Worm (Caenorhabditis elegans) whole organism, late embryonic: ENCODE data around the gene F44F4.3.
A peak's percentile ranks its signal among the peaks of the same experiment; 100 is the strongest.

Source experiments
- C08G9.2 ChIP-seq: sonication (generic microtip); optimal IDR thresholded peaks from 2 replicates; lab custom pipeline; 2016; ENCODE audit warnings: mild to moderate bottlenecking, missing genetic modification characterization, moderate library complexity, missing compliant biosample characterization
- C38D4.7 ChIP-seq: fragments of 200-800 bp; sonication (Bioruptor generic); optimal IDR thresholded peaks from 2 replicates; lab custom pipeline; 2018; ENCODE audit warnings: mild to moderate bottlenecking, missing genetic modification characterization, moderate library complexity, missing compliant biosample characterization
- F13H6.1 ChIP-seq: sonication (generic microtip); optimal IDR thresholded peaks from 2 replicates; lab custom pipeline; 2016; ENCODE audit warnings: missing genetic modification characterization, missing compliant biosample characterization
- K02D7.2 ChIP-seq: sonication (generic microtip); optimal IDR thresholded peaks from 2 replicates; lab custom pipeline; 2017; ENCODE audit warnings: mild to moderate bottlenecking, missing genetic modification characterization, missing compliant biosample characterization
- K09A11.1 ChIP-seq: sonication (generic microtip); optimal IDR thresholded peaks from 2 replicates; lab custom pipeline; 2017; ENCODE audit warnings: antibody characterized with exemption, mild to moderate bottlenecking, missing genetic modification characterization, missing compliant biosample characterization; ENCODE audit not compliant: insufficient read depth
- Y22D7AL.16 ChIP-seq: sonication (generic microtip); optimal IDR thresholded peaks from 2 replicates; lab custom pipeline; 2016; ENCODE audit warnings: missing genetic modification characterization, missing compliant biosample characterization
- ahr-1 ChIP-seq: sonication (generic microtip); optimal IDR thresholded peaks from 2 replicates; lab custom pipeline; 2016; ENCODE audit warnings: missing genetic modification characterization, missing compliant biosample characterization
- ceh-22 ChIP-seq: sonication (generic microtip); optimal IDR thresholded peaks from 2 replicates; lab custom pipeline; 2017; ENCODE audit warnings: missing biosample characterization, missing genetic modification characterization
- ceh-30 ChIP-seq: fragments of 150-350 bp; optimal IDR thresholded peaks from 2 replicates; lab custom pipeline; 2014; ENCODE audit warnings: missing biosample characterization, missing genetic modification characterization
- ceh-31 ChIP-seq: sonication (generic microtip); optimal IDR thresholded peaks from 2 replicates; lab custom pipeline; 2016; ENCODE audit warnings: missing genetic modification characterization, missing compliant biosample characterization
- ceh-48 ChIP-seq: sonication (generic microtip); optimal IDR thresholded peaks from 2 replicates; lab custom pipeline; 2016; ENCODE audit warnings: missing genetic modification characterization, inconsistent platforms, missing compliant biosample characterization
- che-1 ChIP-seq: sonication (generic microtip); optimal IDR thresholded peaks from 2 replicates; lab custom pipeline; 2016; ENCODE audit warnings: mild to moderate bottlenecking, missing genetic modification characterization, missing compliant biosample characterization
- dmd-4 ChIP-seq: sonication (generic microtip); optimal IDR thresholded peaks from 2 replicates; lab custom pipeline; 2016; ENCODE audit warnings: borderline replicate concordance, missing genetic modification characterization, missing compliant biosample characterization
- dve-1 ChIP-seq: sonication (generic microtip); optimal IDR thresholded peaks from 2 replicates; lab custom pipeline; 2017; ENCODE audit warnings: antibody characterized with exemption, mild to moderate bottlenecking, missing genetic modification characterization, missing compliant biosample characterization
- elt-2 ChIP-seq: sonication (generic microtip); optimal IDR thresholded peaks from 2 replicates; lab custom pipeline; 2016; ENCODE audit warnings: missing genetic modification reagents, missing genetic modification characterization, missing compliant biosample characterization
- ets-4 ChIP-seq: sonication (generic microtip); optimal IDR thresholded peaks from 2 replicates; lab custom pipeline; 2016; ENCODE audit warnings: missing genetic modification characterization, missing compliant biosample characterization
- eyg-1 ChIP-seq: sonication (generic microtip); optimal IDR thresholded peaks from 2 replicates; lab custom pipeline; 2016; ENCODE audit warnings: missing genotype, missing genetic modification characterization, missing compliant biosample characterization
- fax-1 ChIP-seq: sonication (generic microtip); optimal IDR thresholded peaks from 2 replicates; lab custom pipeline; 2016; ENCODE audit warnings: missing genotype, missing genetic modification characterization, missing compliant biosample characterization
- gmeb-2 ChIP-seq: sonication (generic microtip); optimal IDR thresholded peaks from 2 replicates; lab custom pipeline; 2016; ENCODE audit warnings: missing genetic modification characterization, inconsistent platforms, missing compliant biosample characterization
- lim-6 ChIP-seq: sonication (generic microtip); optimal IDR thresholded peaks from 2 replicates; lab custom pipeline; 2016; ENCODE audit warnings: missing genetic modification characterization, missing compliant biosample characterization
- nfya-1 ChIP-seq: sonication (generic microtip); optimal IDR thresholded peaks from 2 replicates; lab custom pipeline; 2017; ENCODE audit warnings: missing genetic modification characterization, mild to moderate bottlenecking, missing compliant biosample characterization, antibody characterized with exemption, moderate library complexity
- nhr-11 ChIP-seq: fragments of 150-350 bp; optimal IDR thresholded peaks from 2 replicates; lab custom pipeline; 2014; ENCODE audit warnings: missing biosample characterization, missing genetic modification characterization
- npax-4 ChIP-seq: sonication (generic microtip); optimal IDR thresholded peaks from 2 replicates; lab custom pipeline; 2016; ENCODE audit warnings: missing genetic modification characterization, missing compliant biosample characterization
- odd-2 ChIP-seq: sonication (generic microtip); optimal IDR thresholded peaks from 2 replicates; lab custom pipeline; 2017; ENCODE audit warnings: antibody characterized with exemption, mild to moderate bottlenecking, missing genetic modification characterization, missing compliant biosample characterization
- pag-3 ChIP-seq: sonication (generic microtip); optimal IDR thresholded peaks from 2 replicates; lab custom pipeline; 2016; ENCODE audit warnings: missing compliant biosample characterization, missing genetic modification characterization, borderline replicate concordance
- pax-1 ChIP-seq: fragments of 150-350 bp; optimal IDR thresholded peaks from 2 replicates; lab custom pipeline; 2014; ENCODE audit warnings: missing biosample characterization, missing genetic modification characterization
- pha-4 ChIP-seq: fragments of 150-350 bp; optimal IDR thresholded peaks from 2 replicates; lab custom pipeline; 2018; ENCODE audit warnings: missing biosample characterization, missing genetic modification reagents, missing genetic modification characterization
- pros-1 ChIP-seq: fragments of 150-350 bp; optimal IDR thresholded peaks from 2 replicates; lab custom pipeline; 2014; ENCODE audit warnings: missing biosample characterization, missing genetic modification reagents, missing genetic modification characterization
- rnt-1 ChIP-seq: sonication (generic microtip); optimal IDR thresholded peaks from 2 replicates; lab custom pipeline; 2016; ENCODE audit warnings: missing genetic modification characterization, missing compliant biosample characterization
- sox-4 ChIP-seq: sonication (generic microtip); optimal IDR thresholded peaks from 2 replicates; lab custom pipeline; 2017; ENCODE audit warnings: mild to moderate bottlenecking, missing genetic modification characterization, inconsistent platforms, missing compliant biosample characterization
- tbx-2 ChIP-seq: sonication (generic microtip); optimal IDR thresholded peaks from 2 replicates; lab custom pipeline; 2016; ENCODE audit warnings: missing genetic modification characterization, missing compliant biosample characterization
- tbx-7 ChIP-seq: sonication (generic microtip); optimal IDR thresholded peaks from 2 replicates; lab custom pipeline; 2016; ENCODE audit warnings: missing genotype, missing genetic modification characterization, missing compliant biosample characterization
- ttx-3 ChIP-seq: sonication (generic microtip); optimal IDR thresholded peaks from 2 replicates; lab custom pipeline; 2016; ENCODE audit warnings: missing genetic modification reagents, missing genetic modification characterization, missing compliant biosample characterization
- unc-3 ChIP-seq, 2 experiments: fragments of 200-800 bp in 1 of 2; sonication (Bioruptor generic) in 1 of 2; sonication (generic microtip) in 1 of 2; conservative IDR thresholded peaks in 1 of 2; optimal IDR thresholded peaks in 1 of 2; 2 replicates each; pipeline versions ENCODE4 v1.3.6 to Lab custom; 2016 to 2022; ENCODE audit warnings: missing compliant biosample characterization in 2 of 2, missing genetic modification characterization in 2 of 2, missing genetic modification reagents in 1 of 2
- unc-55 ChIP-seq: sonication (generic microtip); optimal IDR thresholded peaks from 2 replicates; lab custom pipeline; 2017; ENCODE audit warnings: missing biosample characterization, missing genetic modification reagents, missing genetic modification characterization

The F44F4.3 gene

ce11 chrII:10861723-10862486, 23.8 kb downstream of the F44F4.3 start:
- TF ChIP-seq pag-3 (tag; lab: Kevin White, UChicago): no peak
- TF ChIP-seq dmd-4: no peak
- TF ChIP-seq ttx-3 (tag; lab: Kevin White, UChicago): no peak
- TF ChIP-seq rnt-1: no peak
- TF ChIP-seq elt-2: peak; percentile 60
- no peak for TF ChIP-seq tbx-2 (tag; lab: Kevin White, UChicago)
- TF ChIP-seq tbx-7: no peak

DNA sequence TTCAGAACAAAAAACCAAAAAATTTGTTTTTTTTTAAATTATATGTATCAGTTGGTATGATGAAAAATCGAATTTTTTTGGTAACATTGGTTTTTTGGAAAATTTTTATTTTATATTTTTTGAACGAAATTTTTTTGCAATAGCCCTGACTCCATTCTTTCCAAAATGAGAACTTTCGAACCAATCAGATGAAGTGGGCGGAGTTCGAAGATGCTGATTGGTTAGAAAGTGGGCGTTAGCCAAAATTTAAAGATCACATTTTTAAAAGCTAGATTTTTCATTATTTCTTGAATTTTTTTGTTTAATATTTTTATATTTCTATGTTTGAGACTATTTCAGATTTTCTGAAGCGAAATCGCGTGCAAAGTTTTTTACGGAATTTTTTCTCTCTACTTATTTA, 24.4 kb downstream of the F44F4.3 start:
- TF ChIP-seq pax-1: no peak
- no peak for TF ChIP-seq gmeb-2 (tag; lab: Kevin White, UChicago)
- no peak for TF ChIP-seq Y22D7AL.16 (tag; lab: Kevin White, UChicago)
- peak; percentile 98 for TF ChIP-seq nfya-1
- no peak for TF ChIP-seq unc-3 (GFP tag; conservative IDR thresholded peaks at IDR 0.05; lab: Robert Waterston, UW)
- no peak for TF ChIP-seq unc-3 (tag; optimal IDR thresholded peaks at IDR 0.05; lab: Kevin White, UChicago)
- TF ChIP-seq, all 69 proteins: peak for 1

DNA sequence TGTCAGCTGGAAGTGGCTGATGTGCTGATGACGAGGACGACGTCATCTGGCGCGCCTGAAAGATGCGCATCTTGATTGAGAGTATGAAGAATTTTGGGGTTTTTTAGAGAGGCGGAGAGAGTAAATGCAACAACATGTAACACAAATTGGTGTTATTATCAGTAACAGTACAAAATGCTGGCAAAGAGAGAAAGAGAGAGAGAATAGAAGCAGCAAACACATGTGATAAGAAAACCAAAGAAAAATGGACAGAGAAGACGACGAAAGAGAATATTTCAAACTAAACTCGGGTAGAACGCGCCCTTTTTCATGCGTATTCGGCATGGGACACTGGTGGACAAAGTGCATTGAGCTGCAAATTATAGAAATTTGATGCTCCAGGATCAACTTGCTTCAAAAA, 24.9 kb downstream of the F44F4.3 start, which contains the start of gene M106.3:
TSS of gene M106.3 (minus strand) at position 70 of the 400 bp plus-strand sequence.
- TF ChIP-seq ets-4: no peak
- TF ChIP-seq C38D4.7 (GFP tag; lab: Kevin White, UChicago): no peak
- peak; percentile 15 for TF ChIP-seq elt-2
- no peak for TF ChIP-seq nhr-11 (tag; lab: Kevin White, UChicago)
- no peak for TF ChIP-seq Y22D7AL.16 (tag; lab: Kevin White, UChicago)
- TF ChIP-seq F13H6.1 (tag; lab: Kevin White, UChicago): no peak
- TF ChIP-seq lim-6 (tag; lab: Kevin White, UChicago): no peak
- no peak for TF ChIP-seq sox-4
- TF ChIP-seq pag-3 (tag; lab: Kevin White, UChicago): no peak
- TF ChIP-seq, all 69 proteins: peak for 1

- TF ChIP-seq odd-2: no peak
- no peak for TF ChIP-seq eyg-1 (tag; lab: Kevin White, UChicago)
- no peak for TF ChIP-seq dve-1 (tag; lab: Kevin White, UChicago)
Measured at ce11 chrII:10859359-10859758, 26.4 kb downstream of the F44F4.3 start.

ce11 chrII:10857077-10857476, 28.6 kb downstream of the F44F4.3 start, which contains the start of gene M106.7:
Gene M106.7, minus strand, starts transcription at chrII:10857177.
- TF ChIP-seq ceh-22 (tag; lab: Kevin White, UChicago) (no peak), che-1 (no peak), unc-55 (no peak), ceh-31 (tag; lab: Kevin White, UChicago) (no peak), tbx-2 (tag; lab: Kevin White, UChicago) (no peak), gmeb-2 (tag; lab: Kevin White, UChicago) (no peak), K02D7.2 (tag; lab: Kevin White, UChicago) (no peak), lim-6 (tag; lab: Kevin White, UChicago) (no peak), npax-4 (tag; lab: Kevin White, UChicago) (no peak), K09A11.1 (tag; lab: Kevin White, UChicago) (no peak), ceh-30 (no peak), ahr-1 (tag; lab: Kevin White, UChicago) (no peak), fax-1 (tag; lab: Kevin White, UChicago) (no peak), pha-4 (tag; lab: Kevin White, UChicago) (no peak), ceh-48 (tag; lab: Kevin White, UChicago) (no peak), C08G9.2 (no peak), eyg-1 (tag; lab: Kevin White, UChicago) (no peak), pros-1 (no peak), odd-2 (no peak)
